Worm (Caenorhabditis elegans): ENCODE results near the gene sru-48.

- TF ChIP-seq ztf-23 (GFP tag; IDR thresholded peaks at IDR 0.05) (no peak), T22C8.4 (GFP tag; IDR thresholded peaks at IDR 0.05) (no peak), med-1 (GFP tag; optimal IDR thresholded peaks at IDR 0.05; ENCODE audit: insufficient read depth) (no peak)
Observed at ce11 chrX:5151403-5151802, 28.6 kb upstream of the sru-48 start.

Measured in whole organism, midembryonic.